Worm (Caenorhabditis elegans): ENCODE measurements around the gene nmur-2.

DNA sequence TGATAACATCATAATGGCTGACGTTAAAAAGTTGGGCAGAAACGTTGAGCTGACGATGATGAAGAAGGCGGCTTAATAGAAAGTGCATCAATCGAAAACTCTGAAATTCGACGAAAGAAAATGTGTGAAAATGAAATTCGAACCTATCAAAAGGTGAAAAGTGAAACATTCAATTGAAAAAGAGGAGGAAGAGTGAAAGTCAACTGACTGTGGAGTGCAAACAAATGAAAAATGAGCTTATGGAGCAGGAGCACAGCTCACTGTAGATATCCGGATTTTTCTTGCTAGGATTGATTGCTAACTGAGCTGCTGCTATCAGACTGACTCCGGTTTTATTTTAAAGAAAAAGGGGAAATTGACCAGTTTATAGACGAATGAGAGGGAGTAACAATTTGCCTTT, 3.7 kb downstream of the nmur-2 start, which contains the start of gene K10B4.3:
- TF ChIP-seq ztf-29 (GFP tag; IDR thresholded peaks at IDR 0.05), result no peak
- no peak for TF ChIP-seq klf-2 (GFP tag; conservative IDR thresholded peaks at IDR 0.05)
- TF ChIP-seq med-1 (GFP tag; optimal IDR thresholded peaks at IDR 0.05; ENCODE audit: insufficient read depth), result no peak
- no peak for TF ChIP-seq cog-1 (tag; optimal IDR thresholded peaks at IDR 0.05)
- TF ChIP-seq flt-1 (GFP tag; IDR thresholded peaks at IDR 0.05), result no peak
- no peak for TF ChIP-seq tab-1 (GFP tag; IDR thresholded peaks at IDR 0.05)
- TF ChIP-seq ztf-23 (GFP tag; IDR thresholded peaks at IDR 0.05), result no peak
- TF ChIP-seq ref-1 (GFP tag; conservative IDR thresholded peaks at IDR 0.05), result no peak
